ENCODE assay signal across 1 fruit fly cellular context in the genomic region with DNA sequence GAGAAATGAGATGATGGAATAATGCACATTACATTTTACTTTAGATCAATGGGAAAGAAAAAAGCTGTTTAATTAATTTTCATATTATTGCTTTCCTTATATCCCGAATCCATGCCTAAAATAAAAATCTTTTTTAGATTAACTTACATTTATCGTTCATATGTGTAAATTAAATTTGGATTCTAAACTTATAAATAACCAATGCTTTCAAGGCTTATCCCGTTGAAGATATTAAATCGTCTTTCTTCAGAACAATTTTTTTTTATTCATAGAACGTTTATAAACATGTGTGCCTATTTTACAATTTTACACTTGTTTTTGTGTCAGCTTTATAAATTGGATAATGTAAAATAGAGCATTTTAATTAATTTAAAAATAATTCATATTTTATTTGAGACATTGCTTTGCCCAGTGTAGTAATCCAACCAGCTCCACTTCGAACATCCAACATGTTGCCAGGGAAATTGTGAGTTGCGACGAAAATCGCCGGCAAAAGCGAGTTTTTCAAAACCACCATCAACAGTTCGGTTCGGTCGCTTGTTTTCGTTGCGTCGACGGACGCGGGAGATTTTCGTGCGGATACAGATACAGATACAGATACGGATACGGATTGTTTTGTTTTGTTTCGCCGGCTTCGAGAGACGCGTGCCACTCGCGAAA.
TF ChIP-seq lines count a peak whose summit lies in the region.

No protein-coding gene starts in this region.

TF ChIP-seq in whole organism, embryonic, 481 proteins besides CTCF, POLR2A, EP300 and RAD21 (continued from another document and continues in another):
- TF ChIP-seq ssp (GFP tag; IDR thresholded peaks at IDR 0.05; lab: Robert Waterston, UW) (no peak; the same call in 1 of the 2 replicates), CG15011 (GFP tag; optimal IDR thresholded peaks at IDR 0.05; lab: Kevin White, UChicago) (no peak), tna (GFP tag; IDR thresholded peaks at IDR 0.05; lab: Robert Waterston, UW; ENCODE audit: partially characterized antibody) (no peak), CG2120 (GFP tag; optimal IDR thresholded peaks at IDR 0.05; lab: Kevin White, UChicago) (peak; percentile 43), CG10959 (GFP tag; IDR thresholded peaks at IDR 0.05; lab: Robert Waterston, UW) (no peak), crc (GFP tag; optimal IDR thresholded peaks at IDR 0.05; lab: Kevin White, UChicago) (no peak), CG43689 (GFP tag; IDR thresholded peaks at IDR 0.05; lab: Robert Waterston, UW) (no peak), CG1832 (GFP tag; optimal IDR thresholded peaks at IDR 0.05; lab: Kevin White, UChicago) (no peak), salm (tag; optimal IDR thresholded peaks at IDR 0.05; lab: Kevin White, UChicago) (peak; percentile 76), sd (tag; optimal IDR thresholded peaks at IDR 0.05; lab: Kevin White, UChicago) (no peak), CG18011 (GFP tag; optimal IDR thresholded peaks at IDR 0.05; lab: Kevin White, UChicago) (peak; percentile 32), eyg (GFP tag; optimal IDR thresholded peaks at IDR 0.05; lab: Kevin White, UChicago) (no peak), Atf-2 (GFP tag; optimal IDR thresholded peaks at IDR 0.05; lab: Kevin White, UChicago) (peak; percentile 2), CG10147 (GFP tag; optimal IDR thresholded peaks at IDR 0.05; lab: Kevin White, UChicago) (peak; percentile 47), pros (GFP tag; optimal IDR thresholded peaks at IDR 0.05; lab: Kevin White, UChicago) (no peak), Ets65A (GFP tag; lab: Kevin White, UChicago) (peak; percentile 92), tap (tag; optimal IDR thresholded peaks at IDR 0.05; lab: Kevin White, UChicago) (peak; percentile 51), CG7786 (GFP tag; optimal IDR thresholded peaks at IDR 0.05; lab: Kevin White, UChicago) (no peak), CG6813 (GFP tag; optimal IDR thresholded peaks at IDR 0.05; lab: Kevin White, UChicago) (peak; percentile 54), nerfin-1 (tag; optimal IDR thresholded peaks at IDR 0.05; lab: Kevin White, UChicago) (peak; percentile 73), ind (GFP tag; optimal IDR thresholded peaks at IDR 0.05; lab: Kevin White, UChicago) (peak; percentile 70), fd96Cb (tag; optimal IDR thresholded peaks at IDR 0.05; lab: Kevin White, UChicago) (peak; percentile 84), CG12659 (GFP tag; optimal IDR thresholded peaks at IDR 0.05; lab: Kevin White, UChicago) (peak; percentile 78), CG10431 (GFP tag; optimal IDR thresholded peaks at IDR 0.05; lab: Kevin White, UChicago) (peak; percentile 73), CG7745 (tag; optimal IDR thresholded peaks at IDR 0.05; lab: Kevin White, UChicago) (no peak), CG8765 (GFP tag; IDR thresholded peaks at IDR 0.05; lab: Robert Waterston, UW) (no peak), D19B (GFP tag; optimal IDR thresholded peaks at IDR 0.05; lab: Kevin White, UChicago) (peak; percentile 31), CG18262 (tag; optimal IDR thresholded peaks at IDR 0.05; lab: Kevin White, UChicago) (peak; percentile 95), kah (GFP tag; optimal IDR thresholded peaks at IDR 0.05; lab: Kevin White, UChicago) (peak; percentile 63), Hr3 (GFP tag; optimal IDR thresholded peaks at IDR 0.05; lab: Kevin White, UChicago) (peak; percentile 80), CG10654 (GFP tag; optimal IDR thresholded peaks at IDR 0.05; lab: Kevin White, UChicago) (peak; percentile 59), zen2 (GFP tag; IDR thresholded peaks at IDR 0.05; lab: Robert Waterston, UW; ENCODE audit: partially characterized antibody) (no peak), Ada2b (GFP tag; IDR thresholded peaks at IDR 0.05; lab: Robert Waterston, UW) (0 out of 2 replicates have a peak, but pooled peaks have one; percentile 10), CG13424 (tag; optimal IDR thresholded peaks at IDR 0.05; lab: Kevin White, UChicago) (peak; percentile 79), CG3726 (GFP tag; IDR thresholded peaks at IDR 0.05; lab: Robert Waterston, UW) (no peak), en (GFP tag; optimal IDR thresholded peaks at IDR 0.05; lab: Kevin White, UChicago) (no peak), Eip74EF (GFP tag; optimal IDR thresholded peaks at IDR 0.05; lab: Kevin White, UChicago) (peak in 1 of 2 experiments; percentile 46), Awh (GFP tag; IDR thresholded peaks at IDR 0.05; lab: Robert Waterston, UW) (0 out of 2 replicates have a peak, but pooled peaks have one; percentile 35), rib (GFP tag; IDR thresholded peaks at IDR 0.05; lab: Robert Waterston, UW) (no peak), bab2 (GFP tag; optimal IDR thresholded peaks at IDR 0.05; lab: Kevin White, UChicago) (no peak), CG11085 (GFP tag; IDR thresholded peaks at IDR 0.05; lab: Robert Waterston, UW) (no peak), Med (GFP tag; lab: Kevin White, UChicago) (peak; percentile 81), Rx (GFP tag; IDR thresholded peaks at IDR 0.05; lab: Robert Waterston, UW) (no peak; the same call in 1 of the 2 replicates), ase (GFP tag; IDR thresholded peaks at IDR 0.05; lab: Robert Waterston, UW) (peak; percentile 56; the same call in 1 of the 3 replicates), CG12219 (GFP tag; optimal IDR thresholded peaks at IDR 0.05; lab: Kevin White, UChicago) (peak; percentile 46), pnt (GFP tag; optimal IDR thresholded peaks at IDR 0.05; lab: Kevin White, UChicago) (no peak), kni (GFP tag; optimal IDR thresholded peaks at IDR 0.05; lab: Kevin White, UChicago) (no peak), fd102C (GFP tag; optimal IDR thresholded peaks at IDR 0.05; lab: Kevin White, UChicago) (no peak), crol (GFP tag; IDR thresholded peaks at IDR 0.05; lab: Robert Waterston, UW) (no peak), CG33213 (GFP tag; optimal IDR thresholded peaks at IDR 0.05; lab: Kevin White, UChicago) (no peak), Dbx (GFP tag; IDR thresholded peaks at IDR 0.05; lab: Robert Waterston, UW) (no peak), knrl (GFP tag; IDR thresholded peaks at IDR 0.05; lab: Robert Waterston, UW; ENCODE audit: partially characterized antibody) (no peak), az2 (GFP tag; optimal IDR thresholded peaks at IDR 0.05; lab: Kevin White, UChicago) (peak; percentile 81), Dek (tag; optimal IDR thresholded peaks at IDR 0.05; lab: Kevin White, UChicago) (peak; percentile 48), CG15073 (GFP tag; optimal IDR thresholded peaks at IDR 0.05; lab: Kevin White, UChicago) (no peak), CG16779 (GFP tag; IDR thresholded peaks at IDR 0.05; lab: Robert Waterston, UW) (no peak), sens (GFP tag; lab: Kevin White, UChicago) (peak; percentile 87), al (GFP tag; IDR thresholded peaks at IDR 0.05; lab: Robert Waterston, UW) (no peak), CG10321 (GFP tag; IDR thresholded peaks at IDR 0.05; lab: Robert Waterston, UW) (0 out of 2 replicates have a peak, but pooled peaks have one; percentile 32), Bteb2 (GFP tag; optimal IDR thresholded peaks at IDR 0.05; lab: Kevin White, UChicago) (peak; percentile 23), CG5180 (GFP tag; optimal IDR thresholded peaks at IDR 0.05; lab: Kevin White, UChicago) (peak; percentile 99), H2.0 (GFP tag; IDR thresholded peaks at IDR 0.05; lab: Robert Waterston, UW) (no peak), E2f2 (GFP tag; IDR thresholded peaks at IDR 0.05; lab: Robert Waterston, UW) (peak; percentile 47; the same call in 1 of the 2 replicates), cas (GFP tag; IDR thresholded peaks at IDR 0.05; lab: Robert Waterston, UW) (no peak), lbe (GFP tag; optimal IDR thresholded peaks at IDR 0.05; lab: Kevin White, UChicago) (no peak), CG12236 (GFP tag; optimal IDR thresholded peaks at IDR 0.05; lab: Kevin White, UChicago) (no peak), CG12391 (tag; optimal IDR thresholded peaks at IDR 0.05; lab: Kevin White, UChicago) (peak; percentile 89), CG12744 (GFP tag; optimal IDR thresholded peaks at IDR 0.05; lab: Kevin White, UChicago) (no peak), CG11723 (GFP tag; optimal IDR thresholded peaks at IDR 0.05; lab: Kevin White, UChicago) (peak; percentile 69), CG4854 (GFP tag; optimal IDR thresholded peaks at IDR 0.05; lab: Kevin White, UChicago) (no peak), Spps (tag; optimal IDR thresholded peaks at IDR 0.05; lab: Kevin White, UChicago) (peak; percentile 65), Lhr (GFP tag; optimal IDR thresholded peaks at IDR 0.05; lab: Kevin White, UChicago) (peak; percentile 14), CG11560 (tag; IDR thresholded peaks at IDR 0.05; lab: Robert Waterston, UW) (no peak), CG18599 (GFP tag; optimal IDR thresholded peaks at IDR 0.05; lab: Kevin White, UChicago) (peak; percentile 68), Mes4 (GFP tag; optimal IDR thresholded peaks at IDR 0.05; lab: Kevin White, UChicago) (no peak), gem (tag; optimal IDR thresholded peaks at IDR 0.05; lab: Kevin White, UChicago) (peak; percentile 92), CG8924 (tag; optimal IDR thresholded peaks at IDR 0.05; lab: Kevin White, UChicago) (peak; percentile 86), disco-r (GFP tag; optimal IDR thresholded peaks at IDR 0.05; lab: Kevin White, UChicago) (no peak), B-H1 (GFP tag; IDR thresholded peaks at IDR 0.05; lab: Robert Waterston, UW) (peak; percentile 43; the same call in 2 of the 3 replicates), PHDP (tag; optimal IDR thresholded peaks at IDR 0.05; lab: Kevin White, UChicago) (peak; percentile 85), CG11696 (GFP tag; IDR thresholded peaks at IDR 0.05; lab: Robert Waterston, UW) (0 out of 2 replicates have a peak, but pooled peaks have one; percentile 48), CG14965 (GFP tag; optimal IDR thresholded peaks at IDR 0.05; lab: Kevin White, UChicago; ENCODE audit: borderline replicate concordance) (no peak), bbx (GFP tag; IDR thresholded peaks at IDR 0.05; lab: Robert Waterston, UW; ENCODE audit: partially characterized antibody) (peak; percentile 45; the same call in 1 of the 2 replicates), zen (tag; optimal IDR thresholded peaks at IDR 0.05; lab: Kevin White, UChicago) (peak; percentile 70), lab (GFP tag; optimal IDR thresholded peaks at IDR 0.05; lab: Kevin White, UChicago) (peak; percentile 73), ci (GFP tag; IDR thresholded peaks at IDR 0.05; lab: Robert Waterston, UW) (peak; percentile 72), Blimp-1 (GFP tag; optimal IDR thresholded peaks at IDR 0.05; lab: Kevin White, UChicago) (peak; percentile 79), lov (optimal IDR thresholded peaks at IDR 0.05; lab: Kevin White, UChicago) (no peak), lov (GFP tag; IDR thresholded peaks at IDR 0.05; lab: Robert Waterston, UW) (no peak), Six4 (GFP tag; optimal IDR thresholded peaks at IDR 0.05; lab: Kevin White, UChicago) (peak; percentile 80), CG30403 (GFP tag; optimal IDR thresholded peaks at IDR 0.05; lab: Kevin White, UChicago) (peak; percentile 85), fu2 (GFP tag; optimal IDR thresholded peaks at IDR 0.05; lab: Kevin White, UChicago) (no peak), pita (GFP tag; optimal IDR thresholded peaks at IDR 0.05; lab: Kevin White, UChicago) (no peak), tll (GFP tag; optimal IDR thresholded peaks at IDR 0.05; lab: Kevin White, UChicago) (no peak), CG31441 (GFP tag; IDR thresholded peaks at IDR 0.05; lab: Robert Waterston, UW) (peak; percentile 95), CG8290 (GFP tag; optimal IDR thresholded peaks at IDR 0.05; lab: Kevin White, UChicago) (peak; percentile 70), CG8290 (tag; optimal IDR thresholded peaks at IDR 0.05; lab: Kevin White, UChicago) (peak in 1 of 2 experiments; percentile 41), NC2β (GFP tag; optimal IDR thresholded peaks at IDR 0.05; lab: Kevin White, UChicago) (no peak), repo (GFP tag; optimal IDR thresholded peaks at IDR 0.05; lab: Kevin White, UChicago) (no peak), twi (tag; optimal IDR thresholded peaks at IDR 0.05; lab: Kevin White, UChicago) (peak; percentile 53), so (GFP tag; IDR thresholded peaks at IDR 0.05; lab: Robert Waterston, UW) (peak; percentile 68; the same call in 1 of the 3 replicates), z (GFP tag; IDR thresholded peaks at IDR 0.05; lab: Robert Waterston, UW) (peak; percentile 18; the same call in 1 of the 3 replicates), CG10366 (GFP tag; IDR thresholded peaks at IDR 0.05; lab: Robert Waterston, UW) (peak; percentile 24; the same call in 1 of the 2 replicates), pzg (GFP tag; optimal IDR thresholded peaks at IDR 0.05; lab: Kevin White, UChicago) (no peak), sna (GFP tag; IDR thresholded peaks at IDR 0.05; lab: Robert Waterston, UW; ENCODE audit: partially characterized antibody) (no peak), crp (GFP tag; optimal IDR thresholded peaks at IDR 0.05; lab: Kevin White, UChicago) (peak in 1 of 2 experiments; percentile 26), ara (GFP tag; IDR thresholded peaks at IDR 0.05; lab: Robert Waterston, UW) (0 out of 2 replicates have a peak, but pooled peaks have one; percentile 35), CG33557 (GFP tag; optimal IDR thresholded peaks at IDR 0.05; lab: Kevin White, UChicago) (peak; percentile 83), BtbVII (GFP tag; optimal IDR thresholded peaks at IDR 0.05; lab: Kevin White, UChicago) (peak; percentile 67), Sry-β (GFP tag; optimal IDR thresholded peaks at IDR 0.05; lab: Kevin White, UChicago) (peak; percentile 69), psq (GFP tag; optimal IDR thresholded peaks at IDR 0.05; lab: Kevin White, UChicago) (peak; percentile 10), CG12155 (GFP tag; optimal IDR thresholded peaks at IDR 0.05; lab: Kevin White, UChicago) (peak; percentile 45), gcm2 (GFP tag; optimal IDR thresholded peaks at IDR 0.05; lab: Kevin White, UChicago) (no peak), luna (GFP tag; optimal IDR thresholded peaks at IDR 0.05; lab: Kevin White, UChicago) (no peak), MESR4 (GFP tag; optimal IDR thresholded peaks at IDR 0.05; lab: Kevin White, UChicago) (no peak), CG6689 (GFP tag; IDR thresholded peaks at IDR 0.05; lab: Robert Waterston, UW) (peak; percentile 68), ranshi (GFP tag; IDR thresholded peaks at IDR 0.05; lab: Robert Waterston, UW) (no peak; the same call in 1 of the 2 replicates), lmd (GFP tag; IDR thresholded peaks at IDR 0.05; lab: Robert Waterston, UW) (peak; percentile 48), row (GFP tag; IDR thresholded peaks at IDR 0.05; lab: Robert Waterston, UW) (peak; percentile 63), Poxn (GFP tag; IDR thresholded peaks at IDR 0.05; lab: Robert Waterston, UW) (no peak), pb (GFP tag; optimal IDR thresholded peaks at IDR 0.05; lab: Kevin White, UChicago) (no peak), CG17912 (GFP tag; optimal IDR thresholded peaks at IDR 0.05; lab: Kevin White, UChicago) (no peak), unc-4 (GFP tag; IDR thresholded peaks at IDR 0.05; lab: Robert Waterston, UW; ENCODE audit: partially characterized antibody) (no peak), CG17802 (tag; optimal IDR thresholded peaks at IDR 0.05; lab: Kevin White, UChicago) (no peak)
